Worm (Caenorhabditis elegans) whole organism, mixed stage, embryonic: Measurements from ENCODE around the gene ocr-4.

Experiments
- M03D4.4 ChIP-seq: sonication (generic microtip); optimal IDR thresholded peaks from 2 replicates; lab custom pipeline; 2017; ENCODE audit warnings: mild to moderate bottlenecking, missing genetic modification characterization, missing compliant biosample characterization
- bed-3 ChIP-seq: fragments of 200-800 bp; sonication (Bioruptor generic); optimal IDR thresholded peaks from 3 replicates; lab custom pipeline; 2018; ENCODE audit warnings: mild to moderate bottlenecking, missing genetic modification characterization, moderate library complexity, missing compliant biosample characterization
- blmp-1 ChIP-seq: fragments of 150-350 bp; optimal IDR thresholded peaks from 2 replicates; lab custom pipeline; 2014; ENCODE audit warnings: missing biosample characterization, missing genetic modification characterization
- ceh-39 ChIP-seq: fragments of 150-350 bp; optimal IDR thresholded peaks from 2 replicates; lab custom pipeline; 2014; ENCODE audit warnings: missing biosample characterization, missing genetic modification characterization
- ceh-43 ChIP-seq: fragments of 200-800 bp; sonication (Bioruptor generic); optimal IDR thresholded peaks from 2 replicates; lab custom pipeline; 2018; ENCODE audit warnings: mild to moderate bottlenecking, missing genetic modification characterization, moderate library complexity, missing compliant biosample characterization
- ceh-83 ChIP-seq: fragments of 200-800 bp; sonication (Bioruptor generic); optimal IDR thresholded peaks from 2 replicates; lab custom pipeline; 2018; ENCODE audit warnings: mild to moderate bottlenecking, missing genetic modification characterization, missing compliant biosample characterization
- ces-1 ChIP-seq: fragments of 150-350 bp; optimal IDR thresholded peaks from 2 replicates; lab custom pipeline; 2014; ENCODE audit warnings: missing biosample characterization, missing genetic modification reagents, missing genetic modification characterization
- cnd-1 ChIP-seq: fragments of 200-800 bp; sonication (Bioruptor generic); optimal IDR thresholded peaks from 2 replicates; lab custom pipeline; 2018; ENCODE audit warnings: mild to moderate bottlenecking, missing genetic modification characterization, missing compliant biosample characterization
- drap-1 ChIP-seq: fragments of 200-800 bp; sonication (Bioruptor generic); optimal IDR thresholded peaks from 3 replicates; lab custom pipeline; 2018; ENCODE audit warnings: mild to moderate bottlenecking, missing genetic modification characterization, missing compliant biosample characterization
- elt-1 ChIP-seq: sonication (generic microtip); optimal IDR thresholded peaks from 2 replicates; lab custom pipeline; 2017; ENCODE audit warnings: missing genetic modification characterization, mild to moderate bottlenecking, missing compliant biosample characterization, antibody characterized with exemption, moderate library complexity, borderline replicate concordance; ENCODE audit not compliant: insufficient read depth
- elt-3 ChIP-seq: fragments of 150-350 bp; optimal IDR thresholded peaks from 2 replicates; lab custom pipeline; 2014; ENCODE audit warnings: missing biosample characterization, missing genetic modification characterization
- flh-1 ChIP-seq: fragments of 200-800 bp; sonication (Bioruptor generic); optimal IDR thresholded peaks from 2 replicates; lab custom pipeline; 2018; ENCODE audit warnings: mild to moderate bottlenecking, missing genetic modification characterization, moderate library complexity, missing compliant biosample characterization
- ham-2 ChIP-seq: fragments of 200-800 bp; sonication (Bioruptor generic); optimal IDR thresholded peaks from 2 replicates; lab custom pipeline; 2018; ENCODE audit warnings: mild to moderate bottlenecking, missing genetic modification characterization, missing compliant biosample characterization
- hlh-1 ChIP-seq: fragments of 150-350 bp; optimal IDR thresholded peaks from 2 replicates; lab custom pipeline; 2014; ENCODE audit warnings: missing biosample characterization, missing genetic modification reagents, missing genetic modification characterization
- lin-13 ChIP-seq: fragments of 150-350 bp; optimal IDR thresholded peaks from 2 replicates; lab custom pipeline; 2014; ENCODE audit warnings: missing biosample characterization, missing genetic modification characterization
- lin-32 ChIP-seq: fragments of 200-800 bp; sonication (Bioruptor generic); optimal IDR thresholded peaks from 2 replicates; lab custom pipeline; 2018; ENCODE audit warnings: mild to moderate bottlenecking, missing genetic modification characterization, missing compliant biosample characterization
- lsy-2 ChIP-seq: fragments of 150-350 bp; optimal IDR thresholded peaks from 2 replicates; lab custom pipeline; 2014; ENCODE audit warnings: missing biosample characterization, missing genetic modification characterization
- mep-1 ChIP-seq: fragments of 150-350 bp; optimal IDR thresholded peaks from 2 replicates; lab custom pipeline; 2017; ENCODE audit warnings: missing biosample characterization, missing genetic modification reagents, missing genetic modification characterization, inconsistent platforms
- mls-2 ChIP-seq: sonication (generic microtip); optimal IDR thresholded peaks from 2 replicates; lab custom pipeline; 2016; ENCODE audit warnings: mild to moderate bottlenecking, missing genetic modification characterization, moderate library complexity, missing compliant biosample characterization
- nhr-12 ChIP-seq: fragments of 150-350 bp; optimal IDR thresholded peaks from 2 replicates; lab custom pipeline; 2014; ENCODE audit warnings: missing biosample characterization, missing genetic modification characterization
- nhr-2 ChIP-seq: fragments of 150-350 bp; optimal IDR thresholded peaks from 2 replicates; lab custom pipeline; 2014; ENCODE audit warnings: missing biosample characterization, missing genetic modification characterization
- nhr-237 ChIP-seq: fragments of 150-350 bp; optimal IDR thresholded peaks from 2 replicates; lab custom pipeline; 2014; ENCODE audit warnings: missing biosample characterization, missing genetic modification characterization
- nhr-28 ChIP-seq: fragments of 150-350 bp; optimal IDR thresholded peaks from 2 replicates; lab custom pipeline; 2014; ENCODE audit warnings: missing biosample characterization, missing genetic modification characterization
- sem-2 ChIP-seq: fragments of 200-800 bp; sonication (Bioruptor generic); optimal IDR thresholded peaks from 2 replicates; lab custom pipeline; 2018; ENCODE audit warnings: mild to moderate bottlenecking, missing genetic modification characterization, missing compliant biosample characterization
- snpc-4 ChIP-seq: fragments of 150-350 bp; optimal IDR thresholded peaks from 2 replicates; lab custom pipeline; 2014; ENCODE audit warnings: missing biosample characterization, missing genetic modification characterization
- sptf-1 ChIP-seq: sonication (generic microtip); optimal IDR thresholded peaks from 2 replicates; lab custom pipeline; 2017; ENCODE audit warnings: mild to moderate bottlenecking, missing genetic modification characterization, moderate library complexity, missing compliant biosample characterization
- tbx-8 ChIP-seq: fragments of 200-800 bp; sonication (Bioruptor generic); optimal IDR thresholded peaks from 2 replicates; lab custom pipeline; 2018; ENCODE audit warnings: mild to moderate bottlenecking, missing genetic modification characterization, moderate library complexity, missing compliant biosample characterization
- unc-120 ChIP-seq: sonication (generic microtip); optimal IDR thresholded peaks from 2 replicates; lab custom pipeline; 2017; ENCODE audit warnings: missing genetic modification characterization, missing compliant biosample characterization; ENCODE audit not compliant: poor library complexity, severe bottlenecking
- unc-39 ChIP-seq: fragments of 150-350 bp; optimal IDR thresholded peaks from 2 replicates; lab custom pipeline; 2014; ENCODE audit warnings: missing biosample characterization, missing genetic modification characterization
- unc-62 ChIP-seq: fragments of 150-350 bp; optimal IDR thresholded peaks from 2 replicates; lab custom pipeline; 2014; ENCODE audit warnings: missing biosample characterization, missing genetic modification reagents, missing genetic modification characterization
- zip-8 ChIP-seq: fragments of 150-350 bp; optimal IDR thresholded peaks from 2 replicates; lab custom pipeline; 2014; ENCODE audit warnings: missing biosample characterization, missing genetic modification characterization
- ztf-11 ChIP-seq: fragments of 150-350 bp; optimal IDR thresholded peaks from 2 replicates; lab custom pipeline; 2014; ENCODE audit warnings: missing biosample characterization, missing genetic modification characterization

Gene ocr-4

ce11 chrIV:7326613-7327149 is 5.9 kb downstream of the ocr-4 start, which contains the start of gene ifo-1:
TSS of gene ifo-1 (minus strand) at chrIV:7326663.
- TF ChIP-seq bed-3, result no peak
- TF ChIP-seq tbx-8, result no peak
- TF ChIP-seq ztf-11, result no peak
- TF ChIP-seq ceh-39, result no peak

- TF ChIP-seq drap-1 (GFP tag; lab: Kevin White, UChicago), result no peak
- TF ChIP-seq unc-39 (tag; lab: Kevin White, UChicago), result no peak
- no peak for TF ChIP-seq lin-32 (GFP tag; lab: Kevin White, UChicago)
- TF ChIP-seq sem-2 (GFP tag; lab: Kevin White, UChicago), result no peak
- no peak for TF ChIP-seq M03D4.4 (tag; lab: Kevin White, UChicago)
- TF ChIP-seq nhr-2 (tag; lab: Kevin White, UChicago), result no peak
- TF ChIP-seq unc-120 (tag; lab: Kevin White, UChicago), result no peak
- no peak for TF ChIP-seq nhr-28 (tag; lab: Kevin White, UChicago)
- no peak for TF ChIP-seq zip-8
- no peak for TF ChIP-seq sptf-1 (tag; lab: Kevin White, UChicago)
- TF ChIP-seq blmp-1 (tag; lab: Kevin White, UChicago), result no peak
- TF ChIP-seq ztf-11, result no peak
- TF ChIP-seq ceh-83, result no peak
- TF ChIP-seq cnd-1 (tag; lab: Kevin White, UChicago), result no peak
- no peak for TF ChIP-seq lin-13 (tag; lab: Kevin White, UChicago)
- no peak for TF ChIP-seq hlh-1 (tag; lab: Kevin White, UChicago)
- no peak for TF ChIP-seq ces-1
- no peak for TF ChIP-seq tbx-8
- TF ChIP-seq elt-1 (tag; lab: Kevin White, UChicago), result no peak
- TF ChIP-seq flh-1 (GFP tag; lab: Kevin White, UChicago), result no peak
- TF ChIP-seq, all 35 proteins: peak for 0
Observed at ce11 chrIV:7325698-7326097, 6.9 kb downstream of the ocr-4 start.

ce11 chrIV:7324913-7325312 is 7.7 kb downstream of the ocr-4 start:
- no peak for TF ChIP-seq nhr-237 (tag; lab: Kevin White, UChicago)
- TF ChIP-seq nhr-28 (tag; lab: Kevin White, UChicago), result no peak
- TF ChIP-seq ces-1, result no peak
- no peak for TF ChIP-seq cnd-1 (tag; lab: Kevin White, UChicago)
- TF ChIP-seq elt-1 (tag; lab: Kevin White, UChicago), result no peak
- no peak for TF ChIP-seq mep-1 (tag; lab: Kevin White, UChicago)
- TF ChIP-seq mls-2, result no peak
- TF ChIP-seq hlh-1 (tag; lab: Kevin White, UChicago), result no peak
- TF ChIP-seq flh-1 (GFP tag; lab: Kevin White, UChicago), result no peak
- TF ChIP-seq ceh-39, result no peak
- no peak for TF ChIP-seq ztf-11
- TF ChIP-seq lsy-2, result no peak
- TF ChIP-seq lin-13 (tag; lab: Kevin White, UChicago), result no peak
- TF ChIP-seq zip-8, result no peak

ce11 chrIV:7323904-7324303 is 8.7 kb downstream of the ocr-4 start:
- TF ChIP-seq drap-1 (GFP tag; lab: Kevin White, UChicago), result no peak
- no peak for TF ChIP-seq ham-2 (GFP tag; lab: Kevin White, UChicago)
- no peak for TF ChIP-seq tbx-8
- TF ChIP-seq elt-3 (tag; lab: Kevin White, UChicago), result no peak
- TF ChIP-seq M03D4.4 (tag; lab: Kevin White, UChicago), result no peak
- no peak for TF ChIP-seq zip-8
- no peak for TF ChIP-seq nhr-12
- TF ChIP-seq ces-1, result no peak
- TF ChIP-seq hlh-1 (tag; lab: Kevin White, UChicago), result no peak
- no peak for TF ChIP-seq ceh-43
- TF ChIP-seq unc-62 (GFP tag; lab: Kevin White, UChicago), result no peak
- TF ChIP-seq ztf-11, result no peak
- no peak for TF ChIP-seq lin-13 (tag; lab: Kevin White, UChicago)
- TF ChIP-seq, all 35 proteins: peak for 0

- no peak for TF ChIP-seq cnd-1 (tag; lab: Kevin White, UChicago)
- no peak for TF ChIP-seq lin-13 (tag; lab: Kevin White, UChicago)
- TF ChIP-seq ham-2 (GFP tag; lab: Kevin White, UChicago), result no peak
- TF ChIP-seq lin-32 (GFP tag; lab: Kevin White, UChicago), result no peak
- no peak for TF ChIP-seq ceh-83
- no peak for TF ChIP-seq tbx-8
- TF ChIP-seq snpc-4, result no peak
- no peak for TF ChIP-seq bed-3
- TF ChIP-seq, all 35 proteins: peak for 0
Observed at ce11 chrIV:7320688-7321087, 11.9 kb downstream of the ocr-4 start.
